Worm (Caenorhabditis elegans) whole organism, L1 larva: ENCODE results near the gene srh-257.
"Not testable (repeated sequence)": the region's sequence is repeated elsewhere in the genome, so short reads cannot be mapped to it uniquely, and the experiment has no call there.

Experiments used
- C04F5.9 ChIP-seq: sonication (generic microtip); optimal IDR thresholded peaks from 2 replicates; lab custom pipeline; 2016; ENCODE audit warnings: missing genetic modification characterization, missing compliant biosample characterization
- C16A3.4 ChIP-seq: fragments of 150-350 bp; optimal IDR thresholded peaks from 2 replicates; lab custom pipeline; 2014; ENCODE audit warnings: missing biosample characterization, missing genetic modification characterization
- C34B4.2 ChIP-seq: sonication (generic microtip); optimal IDR thresholded peaks from 2 replicates; lab custom pipeline; 2017; ENCODE audit warnings: mild to moderate bottlenecking, missing genetic modification characterization, missing compliant biosample characterization
- Y116A8C.19 ChIP-seq: sonication (generic microtip); optimal IDR thresholded peaks from 2 replicates; lab custom pipeline; 2016; ENCODE audit warnings: missing compliant biosample characterization, missing genetic modification characterization, borderline replicate concordance
- blmp-1 ChIP-seq: fragments of 150-350 bp; optimal IDR thresholded peaks from 2 replicates; lab custom pipeline; 2014; ENCODE audit warnings: missing biosample characterization, missing genetic modification characterization
- ceh-82 ChIP-seq, 3 experiments: fragments of 150-350 bp in 1 of 3; sonication (generic microtip) in 2 of 3; optimal IDR thresholded peaks; 2 replicates each; lab custom pipeline; 2014 to 2017; ENCODE audit warnings: missing biosample characterization in 3 of 3, missing genetic modification characterization in 3 of 3
- ces-1 ChIP-seq: fragments of 150-350 bp; optimal IDR thresholded peaks from 2 replicates; lab custom pipeline; 2014; ENCODE audit warnings: missing biosample characterization, missing genetic modification reagents, missing genetic modification characterization
- efl-1 ChIP-seq, 4 experiments: fragments of 150-350 bp; optimal IDR thresholded peaks in 3 of 4; peaks in 1 of 4; 1 replicate in 1 of 4; 2 replicates in 3 of 4; lab custom pipeline; 2014; ENCODE audit warnings: missing biosample characterization in 2 of 4, missing genetic modification characterization in 2 of 4, missing genetic modification reagents in 2 of 4
- efl-3 ChIP-seq: fragments of 200-800 bp; sonication (Bioruptor generic); optimal IDR thresholded peaks from 2 replicates; lab custom pipeline; 2018; ENCODE audit warnings: mild to moderate bottlenecking, missing genetic modification characterization, missing compliant biosample characterization
- egl-27 ChIP-seq, 2 experiments: fragments of 150-350 bp in 1 of 2; sonication (generic microtip); optimal IDR thresholded peaks; 3 replicates each; lab custom pipeline; 2017 to 2018; ENCODE audit warnings: missing biosample characterization in 2 of 2, missing genetic modification characterization in 2 of 2, missing genetic modification reagents in 2 of 2
- elt-2 ChIP-seq: sonication (generic microtip); optimal IDR thresholded peaks from 2 replicates; lab custom pipeline; 2016; ENCODE audit warnings: missing genetic modification characterization, mild to moderate bottlenecking, inconsistent platforms, missing compliant biosample characterization, missing genetic modification reagents
- elt-3 ChIP-seq, 6 experiments: fragments of 150-350 bp in 1 of 6; sonication (generic microtip); optimal IDR thresholded peaks; 2 replicates each; lab custom pipeline; 2017 to 2018; ENCODE audit warnings: missing biosample characterization in 6 of 6, missing genetic modification characterization in 6 of 6, inconsistent platforms in 1 of 6
- ets-5 ChIP-seq: fragments of 200-800 bp; sonication (Bioruptor generic); IDR thresholded peaks from 2 replicates; pipeline ENCODE4 v1.3.6; 2022; ENCODE audit warnings: missing genetic modification characterization, missing compliant biosample characterization
- fkh-10 ChIP-seq: sonication (generic microtip); optimal IDR thresholded peaks from 2 replicates; lab custom pipeline; 2017; ENCODE audit warnings: missing biosample characterization, missing genetic modification reagents, missing genetic modification characterization
- fkh-8 ChIP-seq: sonication (generic microtip); optimal IDR thresholded peaks from 2 replicates; lab custom pipeline; 2016; ENCODE audit warnings: mild to moderate bottlenecking, missing genetic modification characterization, missing compliant biosample characterization
- fos-1 ChIP-seq: fragments of 150-350 bp; optimal IDR thresholded peaks from 2 replicates; lab custom pipeline; 2014; ENCODE audit warnings: missing biosample characterization, missing genetic modification characterization
- hlh-4 ChIP-seq: sonication (generic microtip); optimal IDR thresholded peaks from 2 replicates; lab custom pipeline; 2016; ENCODE audit warnings: mild to moderate bottlenecking, missing genetic modification characterization, missing compliant biosample characterization
- jun-1 ChIP-seq: fragments of 150-350 bp; optimal IDR thresholded peaks from 2 replicates; lab custom pipeline; 2014; ENCODE audit warnings: missing biosample characterization, missing genetic modification reagents, missing genetic modification characterization
- lin-13 ChIP-seq: fragments of 150-350 bp; optimal IDR thresholded peaks from 2 replicates; lab custom pipeline; 2014; ENCODE audit warnings: missing biosample characterization, missing genetic modification reagents, missing genetic modification characterization
- lin-15B ChIP-seq: fragments of 150-350 bp; sonication (generic microtip); optimal IDR thresholded peaks from 3 replicates; lab custom pipeline; 2014; ENCODE audit warnings: missing biosample characterization, missing genetic modification characterization
- lir-3 ChIP-seq: sonication (generic microtip); optimal IDR thresholded peaks from 2 replicates; lab custom pipeline; 2016; ENCODE audit warnings: mild to moderate bottlenecking, missing genetic modification characterization, moderate library complexity, missing compliant biosample characterization; ENCODE audit not compliant: poor library complexity
- lsy-2 ChIP-seq, 2 experiments: fragments of 150-350 bp; optimal IDR thresholded peaks; 2 replicates each; lab custom pipeline; 2014; ENCODE audit warnings: missing biosample characterization in 2 of 2, missing genetic modification characterization in 2 of 2
- mab-9 ChIP-seq: fragments of 200-800 bp; sonication (Bioruptor generic); IDR thresholded peaks from 2 replicates; pipeline ENCODE4 v1.3.6; 2022; ENCODE audit warnings: missing genetic modification reagents, missing genetic modification characterization, missing compliant biosample characterization
- mef-2 ChIP-seq: fragments of 150-350 bp; optimal IDR thresholded peaks from 2 replicates; lab custom pipeline; 2014; ENCODE audit warnings: missing biosample characterization, missing genetic modification characterization
- nhr-12 ChIP-seq: sonication (generic microtip); optimal IDR thresholded peaks from 2 replicates; lab custom pipeline; 2017; ENCODE audit warnings: missing biosample characterization, missing genetic modification characterization
- nhr-237 ChIP-seq: fragments of 150-350 bp; optimal IDR thresholded peaks from 2 replicates; lab custom pipeline; 2014; ENCODE audit warnings: missing biosample characterization, missing genetic modification characterization
- nhr-77 ChIP-seq: fragments of 150-350 bp; optimal IDR thresholded peaks from 2 replicates; lab custom pipeline; 2014; ENCODE audit warnings: missing biosample characterization, missing genetic modification characterization
- nhr-85 ChIP-seq: sonication (generic microtip); peaks from one replicate; lab custom pipeline; 2016; ENCODE audit warnings: missing genetic modification characterization, inconsistent platforms, missing compliant biosample characterization
- pag-3 ChIP-seq: sonication (generic microtip); optimal IDR thresholded peaks from 2 replicates; lab custom pipeline; 2017; ENCODE audit warnings: missing genetic modification characterization, mild to moderate bottlenecking, missing compliant biosample characterization, antibody characterized with exemption, borderline replicate concordance; ENCODE audit not compliant: insufficient read depth
- rnt-1 ChIP-seq: sonication (generic microtip); optimal IDR thresholded peaks from 2 replicates; lab custom pipeline; 2016; ENCODE audit warnings: mild to moderate bottlenecking, missing genetic modification characterization, moderate library complexity, missing compliant biosample characterization
- snpc-4 ChIP-seq: fragments of 150-350 bp; optimal IDR thresholded peaks from 2 replicates; lab custom pipeline; 2014; ENCODE audit warnings: missing biosample characterization, missing genetic modification characterization
- sox-4 ChIP-seq: sonication (generic microtip); optimal IDR thresholded peaks from 2 replicates; lab custom pipeline; 2016; ENCODE audit warnings: missing genetic modification characterization, missing compliant biosample characterization
- sup-37 ChIP-seq: fragments of 200-800 bp; sonication (Bioruptor generic); optimal IDR thresholded peaks from 2 replicates; lab custom pipeline; 2018; ENCODE audit warnings: mild to moderate bottlenecking, missing genetic modification characterization, missing compliant biosample characterization
- tlp-1 ChIP-seq: fragments of 150-350 bp; optimal IDR thresholded peaks from 2 replicates; lab custom pipeline; 2014; ENCODE audit warnings: missing biosample characterization, missing genetic modification characterization
- unc-130 ChIP-seq: fragments of 150-350 bp; optimal IDR thresholded peaks from 2 replicates; lab custom pipeline; 2017; ENCODE audit warnings: missing biosample characterization, missing genetic modification characterization, inconsistent platforms
- unc-98 ChIP-seq: fragments of 200-800 bp; sonication (Bioruptor generic); IDR thresholded peaks from 2 replicates; pipeline ENCODE4 v1.3.6; 2022; ENCODE audit warnings: missing genetic modification characterization, missing compliant biosample characterization
- vab-15 ChIP-seq: sonication (generic microtip); optimal IDR thresholded peaks from 2 replicates; lab custom pipeline; 2017; ENCODE audit warnings: missing genotype, mild to moderate bottlenecking, missing genetic modification characterization, missing compliant biosample characterization
- xbp-1 ChIP-seq: sonication (generic microtip); optimal IDR thresholded peaks from 2 replicates; lab custom pipeline; 2016; ENCODE audit warnings: missing genetic modification characterization, missing compliant biosample characterization

Gene srh-257

DNA sequence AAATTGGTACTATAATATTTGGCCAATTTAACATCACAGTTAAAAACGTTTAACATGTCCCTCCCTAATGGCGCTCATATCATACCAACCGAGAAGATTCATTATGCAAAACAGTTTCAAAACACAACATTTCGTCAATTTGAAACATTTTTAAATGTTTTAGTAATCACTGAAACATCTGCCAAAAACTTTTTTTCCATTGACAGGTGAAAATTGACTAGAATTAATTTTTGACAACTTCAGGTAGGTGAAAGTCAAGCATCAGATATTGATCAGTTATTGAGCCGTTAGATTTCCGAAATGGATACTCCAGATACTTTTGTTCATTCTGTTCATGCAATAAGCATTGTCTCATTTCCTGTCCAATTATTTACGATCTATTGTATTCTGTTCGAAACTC is at the start of gene srh-257:
Gene srh-257, plus strand, starts transcription at position 301 of the 400 bp plus-strand sequence.
- no peak for TF ChIP-seq rnt-1 (tag; lab: Kevin White, UChicago)
- TF ChIP-seq jun-1 = no peak
- no peak for TF ChIP-seq C16A3.4
- TF ChIP-seq xbp-1 (tag; lab: Kevin White, UChicago) = no peak
- TF ChIP-seq unc-130 (tag; lab: Kevin White, UChicago) = no peak
- no peak for TF ChIP-seq blmp-1 (tag; lab: Kevin White, UChicago)
- no peak for TF ChIP-seq mef-2 (tag; lab: Kevin White, UChicago)
- TF ChIP-seq lsy-2 (tag; optimal IDR thresholded peaks at IDR 0.05; lab: Kevin White, UChicago) = no peak
- no peak for TF ChIP-seq unc-98 (GFP tag; lab: Robert Waterston, UW)
- TF ChIP-seq mab-9 (GFP tag; lab: Robert Waterston, UW) = no peak
- no peak for TF ChIP-seq sup-37 (GFP tag; lab: Kevin White, UChicago)
- TF ChIP-seq efl-1 (optimal IDR thresholded peaks at IDR 0.05; lab: Kevin White, UChicago) = no peak
- TF ChIP-seq efl-1 (GFP tag; optimal IDR thresholded peaks at IDR 0.05 in 1 of 2; lab: Kevin White, UChicago) = no peak
- no peak for TF ChIP-seq nhr-85
- TF ChIP-seq lin-13 (GFP tag; lab: Kevin White, UChicago) = no peak
- no peak for TF ChIP-seq lir-3
- no peak for TF ChIP-seq Y116A8C.19 (tag; lab: Kevin White, UChicago)
- TF ChIP-seq vab-15 (tag; lab: Kevin White, UChicago) = no peak
- TF ChIP-seq lin-15B (tag; lab: Kevin White, UChicago) = no peak

DNA sequence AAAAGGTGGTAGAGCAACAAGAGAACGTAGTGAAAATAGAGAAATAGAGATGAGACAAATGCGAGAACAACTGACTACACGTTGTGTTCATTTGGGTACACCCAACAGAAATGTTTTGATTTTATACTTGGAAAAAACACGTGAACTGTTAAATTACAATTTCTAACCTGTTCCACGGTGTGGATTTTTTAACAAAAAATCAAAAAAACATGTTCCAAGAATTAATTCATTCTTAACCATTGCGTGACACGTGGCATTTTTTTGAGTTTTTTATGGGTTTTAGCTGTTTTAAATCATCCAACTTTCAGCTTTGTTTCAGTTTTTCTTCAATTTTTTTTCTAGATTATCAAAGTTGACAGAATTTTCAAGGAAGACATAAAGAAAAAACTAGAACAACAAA is 45.6 kb upstream of the srh-257 start, which contains the start of gene ech-1.1:
Gene ech-1.1, minus strand, starts transcription at position 101 of the 400 bp plus-strand sequence.
- TF ChIP-seq C04F5.9; ceh-82 (tag; optimal IDR thresholded peaks at IDR 0.05; lab: Kevin White, UChicago); fkh-10 (GFP tag; lab: Kevin White, UChicago): not testable (repeated sequence)

- no peak for TF ChIP-seq nhr-77 (tag; lab: Kevin White, UChicago)
- TF ChIP-seq pag-3 (tag; lab: Kevin White, UChicago) = no peak
- no peak for TF ChIP-seq fos-1 (tag; lab: Kevin White, UChicago)
- TF ChIP-seq elt-2 (tag; lab: Kevin White, UChicago) = no peak
- no peak for TF ChIP-seq jun-1
- no peak for TF ChIP-seq lir-3
- TF ChIP-seq fkh-8 (tag; lab: Kevin White, UChicago) = no peak
- no peak for TF ChIP-seq elt-3 (tag; optimal IDR thresholded peaks at IDR 0.05; lab: Kevin White, UChicago)
- no peak for TF ChIP-seq ets-5
- TF ChIP-seq mab-9 (GFP tag; lab: Robert Waterston, UW) = no peak
- no peak for TF ChIP-seq snpc-4
- no peak for TF ChIP-seq C34B4.2 (tag; lab: Kevin White, UChicago)
Observed at ce11 chrV:15367770-15368169, 39.3 kb upstream of the srh-257 start.

ce11 chrV:15369707-15370106 is 37.3 kb upstream of the srh-257 start, which contains the start of gene nhr-269:
nhr-269 (minus strand) TSS chrV:15369807.
- TF ChIP-seq nhr-12 = no peak
- TF ChIP-seq C16A3.4 = no peak
- TF ChIP-seq xbp-1 (tag; lab: Kevin White, UChicago) = no peak
- TF ChIP-seq ces-1 = no peak
- no peak for TF ChIP-seq C04F5.9
- no peak for TF ChIP-seq fkh-10 (GFP tag; lab: Kevin White, UChicago)
- TF ChIP-seq efl-3 (GFP tag; lab: Kevin White, UChicago) = no peak
- TF ChIP-seq hlh-4 (tag; lab: Kevin White, UChicago) = no peak
- no peak for TF ChIP-seq lir-3

ce11 chrV:15376223-15376622 is 30.8 kb upstream of the srh-257 start, which contains the start of gene srh-52:
srh-52 (minus strand) TSS chrV:15376323.
- TF ChIP-seq sox-4 (tag; lab: Kevin White, UChicago) = no peak
- no peak for TF ChIP-seq egl-27 (tag; optimal IDR thresholded peaks at IDR 0.05; lab: Kevin White, UChicago)
- no peak for TF ChIP-seq ceh-82 (tag; optimal IDR thresholded peaks at IDR 0.05; lab: Kevin White, UChicago)
- no peak for TF ChIP-seq tlp-1 (tag; lab: Kevin White, UChicago)
- no peak for TF ChIP-seq nhr-237
- TF ChIP-seq pag-3 (tag; lab: Kevin White, UChicago) = no peak
